Worm (Caenorhabditis elegans) whole organism, L1 larva: ENCODE data around the gene K08B12.3.

Experiments
- F16B12.6 ChIP-seq: fragments of 150-350 bp; optimal IDR thresholded peaks from 2 replicates; lab custom pipeline; 2014; ENCODE audit warnings: missing biosample characterization, missing genetic modification characterization
- Y116A8C.19 ChIP-seq: sonication (generic microtip); optimal IDR thresholded peaks from 2 replicates; lab custom pipeline; 2016; ENCODE audit warnings: missing compliant biosample characterization, missing genetic modification characterization, borderline replicate concordance
- aly-2 ChIP-seq: fragments of 150-350 bp; optimal IDR thresholded peaks from 2 replicates; lab custom pipeline; 2014; ENCODE audit warnings: missing biosample characterization, missing genetic modification characterization
- ama-1 ChIP-seq: fragments of 150-350 bp; optimal IDR thresholded peaks from 2 replicates; lab custom pipeline; 2014
- blmp-1 ChIP-seq: fragments of 150-350 bp; optimal IDR thresholded peaks from 2 replicates; lab custom pipeline; 2014; ENCODE audit warnings: missing biosample characterization, missing genetic modification characterization
- ceh-8 ChIP-seq: fragments of 200-800 bp; sonication (Bioruptor generic); optimal IDR thresholded peaks from 2 replicates; lab custom pipeline; 2018; ENCODE audit warnings: mild to moderate bottlenecking, missing genetic modification characterization, moderate library complexity, missing compliant biosample characterization
- ceh-82 ChIP-seq, 3 experiments: fragments of 150-350 bp in 1 of 3; sonication (generic microtip) in 2 of 3; optimal IDR thresholded peaks; 2 replicates each; lab custom pipeline; 2014 to 2017; ENCODE audit warnings: missing biosample characterization in 3 of 3, missing genetic modification characterization in 3 of 3
- dpl-1 ChIP-seq, 3 experiments: fragments of 150-350 bp in 2 of 3; sonication (generic microtip) in 1 of 3; optimal IDR thresholded peaks; 2 replicates each; lab custom pipeline; 2014 to 2017; ENCODE audit warnings: missing biosample characterization in 3 of 3, missing genetic modification characterization in 3 of 3, missing genetic modification reagents in 3 of 3
- dsc-1 ChIP-seq: sonication (generic microtip); optimal IDR thresholded peaks from 2 replicates; lab custom pipeline; 2016; ENCODE audit warnings: mild to moderate bottlenecking, missing genetic modification characterization, missing compliant biosample characterization
- efl-3 ChIP-seq: fragments of 200-800 bp; sonication (Bioruptor generic); optimal IDR thresholded peaks from 2 replicates; lab custom pipeline; 2018; ENCODE audit warnings: mild to moderate bottlenecking, missing genetic modification characterization, missing compliant biosample characterization
- egl-13 ChIP-seq: sonication (generic microtip); optimal IDR thresholded peaks from 2 replicates; lab custom pipeline; 2016; ENCODE audit warnings: missing genotype, missing genetic modification reagents, missing genetic modification characterization, missing compliant biosample characterization
- egl-27 ChIP-seq, 2 experiments: fragments of 150-350 bp in 1 of 2; sonication (generic microtip); optimal IDR thresholded peaks; 3 replicates each; lab custom pipeline; 2017 to 2018; ENCODE audit warnings: missing biosample characterization in 2 of 2, missing genetic modification characterization in 2 of 2, missing genetic modification reagents in 2 of 2
- elt-2 ChIP-seq: sonication (generic microtip); optimal IDR thresholded peaks from 2 replicates; lab custom pipeline; 2016; ENCODE audit warnings: missing genetic modification characterization, mild to moderate bottlenecking, inconsistent platforms, missing compliant biosample characterization, missing genetic modification reagents
- elt-3 ChIP-seq, 6 experiments: fragments of 150-350 bp in 1 of 6; sonication (generic microtip); optimal IDR thresholded peaks; 2 replicates each; lab custom pipeline; 2017 to 2018; ENCODE audit warnings: missing biosample characterization in 6 of 6, missing genetic modification characterization in 6 of 6, inconsistent platforms in 1 of 6
- ets-5 ChIP-seq: fragments of 200-800 bp; sonication (Bioruptor generic); IDR thresholded peaks from 2 replicates; pipeline ENCODE4 v1.3.6; 2022; ENCODE audit warnings: missing genetic modification characterization, missing compliant biosample characterization
- fkh-8 ChIP-seq: sonication (generic microtip); optimal IDR thresholded peaks from 2 replicates; lab custom pipeline; 2016; ENCODE audit warnings: mild to moderate bottlenecking, missing genetic modification characterization, missing compliant biosample characterization
- irx-1 ChIP-seq: sonication (generic microtip); optimal IDR thresholded peaks from 2 replicates; lab custom pipeline; 2016; ENCODE audit warnings: missing genetic modification characterization, missing compliant biosample characterization
- jun-1 ChIP-seq: fragments of 150-350 bp; optimal IDR thresholded peaks from 2 replicates; lab custom pipeline; 2014; ENCODE audit warnings: missing biosample characterization, missing genetic modification reagents, missing genetic modification characterization
- lin-13 ChIP-seq: fragments of 150-350 bp; optimal IDR thresholded peaks from 2 replicates; lab custom pipeline; 2014; ENCODE audit warnings: missing biosample characterization, missing genetic modification reagents, missing genetic modification characterization
- lin-14 ChIP-seq: fragments of 200-800 bp; sonication (Bioruptor generic); optimal IDR thresholded peaks from 2 replicates; lab custom pipeline; 2018; ENCODE audit warnings: mild to moderate bottlenecking, missing genetic modification characterization, moderate library complexity, missing compliant biosample characterization
- lin-15B ChIP-seq: fragments of 150-350 bp; sonication (generic microtip); optimal IDR thresholded peaks from 3 replicates; lab custom pipeline; 2014; ENCODE audit warnings: missing biosample characterization, missing genetic modification characterization
- lir-3 ChIP-seq: sonication (generic microtip); optimal IDR thresholded peaks from 2 replicates; lab custom pipeline; 2016; ENCODE audit warnings: mild to moderate bottlenecking, missing genetic modification characterization, moderate library complexity, missing compliant biosample characterization; ENCODE audit not compliant: poor library complexity
- mab-9 ChIP-seq: fragments of 200-800 bp; sonication (Bioruptor generic); IDR thresholded peaks from 2 replicates; pipeline ENCODE4 v1.3.6; 2022; ENCODE audit warnings: missing genetic modification reagents, missing genetic modification characterization, missing compliant biosample characterization
- mdl-1 ChIP-seq, 2 experiments: fragments of 150-350 bp; optimal IDR thresholded peaks; 2 replicates each; lab custom pipeline; 2014 to 2017; ENCODE audit warnings: missing biosample characterization in 2 of 2, missing genetic modification characterization in 2 of 2, inconsistent platforms in 1 of 2
- mef-2 ChIP-seq: fragments of 150-350 bp; optimal IDR thresholded peaks from 2 replicates; lab custom pipeline; 2014; ENCODE audit warnings: missing biosample characterization, missing genetic modification characterization
- mep-1 ChIP-seq: fragments of 150-350 bp; optimal IDR thresholded peaks from 2 replicates; lab custom pipeline; 2014; ENCODE audit warnings: missing biosample characterization, missing genetic modification characterization
- nhr-19 ChIP-seq: fragments of 200-800 bp; sonication (Bioruptor generic); conservative IDR thresholded peaks from 2 replicates; pipeline ENCODE4 v1.3.6; 2022; ENCODE audit warnings: missing genetic modification characterization, missing compliant biosample characterization
- nhr-28 ChIP-seq: fragments of 150-350 bp; optimal IDR thresholded peaks from 2 replicates; lab custom pipeline; 2014; ENCODE audit warnings: missing biosample characterization, missing genetic modification characterization
- nhr-77 ChIP-seq: fragments of 150-350 bp; optimal IDR thresholded peaks from 2 replicates; lab custom pipeline; 2014; ENCODE audit warnings: missing biosample characterization, missing genetic modification characterization
- nhr-85 ChIP-seq: sonication (generic microtip); peaks from one replicate; lab custom pipeline; 2016; ENCODE audit warnings: missing genetic modification characterization, inconsistent platforms, missing compliant biosample characterization
- skn-1 ChIP-seq: fragments of 150-350 bp; optimal IDR thresholded peaks from 2 replicates; lab custom pipeline; 2014; ENCODE audit warnings: missing biosample characterization, missing genetic modification characterization
- snpc-4 ChIP-seq: fragments of 150-350 bp; optimal IDR thresholded peaks from 2 replicates; lab custom pipeline; 2014; ENCODE audit warnings: missing biosample characterization, missing genetic modification characterization
- snu-23 ChIP-seq: sonication (generic microtip); optimal IDR thresholded peaks from 2 replicates; lab custom pipeline; 2016; ENCODE audit warnings: missing genetic modification characterization, missing compliant biosample characterization
- sox-4 ChIP-seq: sonication (generic microtip); optimal IDR thresholded peaks from 2 replicates; lab custom pipeline; 2016; ENCODE audit warnings: missing genetic modification characterization, missing compliant biosample characterization
- swsn-7 ChIP-seq: sonication (generic microtip); optimal IDR thresholded peaks from 2 replicates; lab custom pipeline; 2016; ENCODE audit warnings: missing genetic modification characterization, missing compliant biosample characterization
- tbx-2 ChIP-seq: sonication (generic microtip); optimal IDR thresholded peaks from 2 replicates; lab custom pipeline; 2016; ENCODE audit warnings: missing genetic modification characterization, missing compliant biosample characterization
- unc-130 ChIP-seq: fragments of 150-350 bp; optimal IDR thresholded peaks from 2 replicates; lab custom pipeline; 2017; ENCODE audit warnings: missing biosample characterization, missing genetic modification characterization, inconsistent platforms
- unc-62 ChIP-seq: fragments of 150-350 bp; optimal IDR thresholded peaks from 2 replicates; lab custom pipeline; 2014; ENCODE audit warnings: missing biosample characterization, missing genetic modification reagents, missing genetic modification characterization
- unc-86 ChIP-seq: sonication (generic microtip); optimal IDR thresholded peaks from 2 replicates; lab custom pipeline; 2016; ENCODE audit warnings: missing genetic modification characterization, missing compliant biosample characterization
- unc-98 ChIP-seq: fragments of 200-800 bp; sonication (Bioruptor generic); IDR thresholded peaks from 2 replicates; pipeline ENCODE4 v1.3.6; 2022; ENCODE audit warnings: missing genetic modification characterization, missing compliant biosample characterization
- vab-15 ChIP-seq: sonication (generic microtip); optimal IDR thresholded peaks from 2 replicates; lab custom pipeline; 2017; ENCODE audit warnings: missing genotype, mild to moderate bottlenecking, missing genetic modification characterization, missing compliant biosample characterization
- xbp-1 ChIP-seq: sonication (generic microtip); optimal IDR thresholded peaks from 2 replicates; lab custom pipeline; 2016; ENCODE audit warnings: missing genetic modification characterization, missing compliant biosample characterization

The K08B12.3 gene

DNA sequence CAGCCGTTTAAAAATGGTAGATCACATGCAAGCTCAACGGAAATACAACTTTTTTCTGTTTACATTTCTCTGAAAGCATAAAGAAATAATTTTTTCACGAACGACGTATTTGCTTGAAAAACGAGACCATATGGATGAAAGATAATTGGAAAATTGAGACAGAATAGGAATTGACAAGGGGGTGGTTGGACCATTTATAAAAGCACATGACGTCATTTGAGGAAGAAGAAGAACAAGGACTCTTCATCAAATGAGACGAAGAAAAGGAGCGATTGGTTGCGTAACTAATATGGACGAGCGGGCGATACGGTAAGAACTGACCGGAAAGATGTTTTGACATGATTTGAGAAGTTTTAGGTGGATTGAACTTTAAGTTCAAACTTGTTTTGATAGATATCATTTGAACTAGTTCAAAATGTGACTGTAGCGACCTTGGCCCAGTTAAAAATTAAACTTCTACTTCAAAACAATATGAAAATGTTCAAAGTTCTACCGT, 6.5 kb upstream of the K08B12.3 start (continued):
- TF ChIP-seq aly-2 (tag; lab: Kevin White, UChicago) (no peak), ets-5 (GFP tag; lab: Robert Waterston, UW) (no peak), blmp-1 (peak; percentile 46), F16B12.6 (tag; lab: Kevin White, UChicago) (no peak), irx-1 (tag; lab: Kevin White, UChicago) (no peak), efl-3 (no peak), snpc-4 (tag; lab: Kevin White, UChicago) (no peak), xbp-1 (peak; percentile 19), elt-3 (tag; optimal IDR thresholded peaks at IDR 0.05; lab: Kevin White, UChicago) (peak in 2 of 6 experiments; percentile 11 to 46), unc-98 (GFP tag; lab: Robert Waterston, UW) (no peak), vab-15 (no peak), mdl-1 (tag; optimal IDR thresholded peaks at IDR 0.05; lab: Kevin White, UChicago) (no peak), unc-62 (GFP tag; lab: Kevin White, UChicago) (no peak), elt-2 (tag; lab: Kevin White, UChicago) (peak; percentile 5), Y116A8C.19 (no peak), swsn-7 (peak; percentile 36), lin-13 (GFP tag; lab: Kevin White, UChicago) (no peak), egl-27 (tag; optimal IDR thresholded peaks at IDR 0.05; lab: Kevin White, UChicago) (no peak), nhr-77 (tag; lab: Kevin White, UChicago) (no peak), dpl-1 (GFP tag; optimal IDR thresholded peaks at IDR 0.05; lab: Kevin White, UChicago) (peak in 2 of 3 experiments; percentile 5), tbx-2 (peak; percentile 67), lin-14 (GFP tag; lab: Kevin White, UChicago) (peak; percentile 77), ceh-8 (GFP tag; lab: Kevin White, UChicago) (no peak), nhr-19 (GFP tag; lab: Robert Waterston, UW) (peak; percentile 36), snu-23 (GFP tag; lab: Kevin White, UChicago) (peak; percentile 61), jun-1 (tag; lab: Kevin White, UChicago) (no peak), nhr-28 (no peak), mab-9 (peak; percentile 46; the same call in 1 of the 2 replicates), mep-1 (tag; lab: Kevin White, UChicago) (peak; percentile 51), sox-4 (tag; lab: Kevin White, UChicago) (no peak), lir-3 (tag; lab: Kevin White, UChicago) (no peak)
- TF ChIP-seq, all 84 proteins: peak for 31

DNA sequence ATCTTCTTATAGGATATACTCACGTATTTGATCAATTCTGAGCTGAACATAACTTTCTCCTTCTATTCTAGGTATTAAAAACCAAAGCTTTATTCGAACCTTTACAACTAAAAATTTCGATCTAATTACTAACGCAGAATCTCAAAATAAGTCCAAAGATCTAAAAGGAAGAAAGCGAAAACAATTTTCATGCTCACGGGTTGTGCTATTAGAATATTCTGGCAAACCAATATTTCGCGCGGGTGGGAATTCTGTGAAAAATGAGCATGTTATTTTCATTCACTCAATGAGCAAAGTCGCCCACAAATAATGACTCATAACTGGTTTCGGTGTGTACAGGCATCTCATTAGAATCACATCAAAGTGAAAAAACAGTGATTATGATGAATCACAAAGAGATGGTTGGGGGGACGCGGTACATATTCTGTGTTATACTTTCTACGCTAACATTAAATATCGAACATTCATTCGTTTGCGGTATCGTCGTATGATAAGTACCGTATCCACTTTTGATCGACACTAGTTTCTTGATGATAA, 6.0 kb upstream of the K08B12.3 start:
- TF ChIP-seq ceh-82 (tag; optimal IDR thresholded peaks at IDR 0.05; lab: Kevin White, UChicago) (peak in 1 of 3 experiments; percentile 4), nhr-85 (tag; lab: Kevin White, UChicago) (peak; percentile 80), aly-2 (tag; lab: Kevin White, UChicago) (no peak), dsc-1 (peak; percentile 70), egl-13 (tag; lab: Kevin White, UChicago) (peak; percentile 12), F16B12.6 (tag; lab: Kevin White, UChicago) (no peak), unc-86 (tag; lab: Kevin White, UChicago) (no peak), unc-98 (GFP tag; lab: Robert Waterston, UW) (no peak), ama-1 (lab: Kevin White, UChicago) (peak; percentile 44), lin-15B (peak; percentile 5), mef-2 (peak; percentile 54), nhr-77 (tag; lab: Kevin White, UChicago) (no peak), fkh-8 (tag; lab: Kevin White, UChicago) (peak; percentile 91), unc-130 (tag; lab: Kevin White, UChicago) (no peak), mep-1 (tag; lab: Kevin White, UChicago) (peak; percentile 46), skn-1 (tag; lab: Kevin White, UChicago) (no peak)
- TF ChIP-seq, all 84 proteins: peak for 9
